Fruit fly (Drosophila melanogaster) whole organism, embryonic: ENCODE data around the gene CG34305.

ENCODE experiments used
- Abd-B ChIP-seq: fragments of 200-800 bp; sonication (Bioruptor generic); optimal IDR thresholded peaks from 2 replicates; lab custom pipeline; 2018; ENCODE audit warnings: missing biosample characterization, mild to moderate bottlenecking, missing genetic modification characterization, moderate library complexity
- Ada2b ChIP-seq: fragments of 200-800 bp; sonication (Bioruptor generic); IDR thresholded peaks from 2 replicates; pipeline ENCODE4 v1.3.6; 2022; ENCODE audit warnings: missing biosample characterization, missing genetic modification characterization
- Atf6 ChIP-seq: fragments of 200-800 bp; sonication (Bioruptor generic); IDR thresholded peaks from 2 replicates; pipeline ENCODE4 v1.3.6; 2022; ENCODE audit warnings: missing biosample characterization, missing genetic modification characterization
- CG10462 ChIP-seq: fragments of 200-800 bp; sonication (Bioruptor generic); optimal IDR thresholded peaks from 2 replicates; lab custom pipeline; 2016; ENCODE audit warnings: missing biosample characterization, missing genetic modification characterization
- CG10543 ChIP-seq: fragments of 200-800 bp; sonication (Bioruptor generic); optimal IDR thresholded peaks from 3 replicates; lab custom pipeline; 2017; ENCODE audit warnings: missing biosample characterization, mild to moderate bottlenecking, missing genetic modification characterization, moderate library complexity
- CG11504 ChIP-seq: fragments of 200-800 bp; sonication (Bioruptor generic); optimal IDR thresholded peaks from 3 replicates; lab custom pipeline; 2019; ENCODE audit warnings: missing biosample characterization, mild to moderate bottlenecking, missing genetic modification characterization, moderate library complexity
- CG12236 ChIP-seq: fragments of 200-800 bp; sonication (Bioruptor generic); optimal IDR thresholded peaks from 2 replicates; lab custom pipeline; 2016; ENCODE audit warnings: missing biosample characterization, missing genetic modification characterization
- CG12744 ChIP-seq: fragments of 200-800 bp; sonication (Bioruptor generic); optimal IDR thresholded peaks from 2 replicates; lab custom pipeline; 2016; ENCODE audit warnings: missing biosample characterization, missing genetic modification characterization
- CG13123 ChIP-seq: fragments of 200-800 bp; sonication (Bioruptor generic); optimal IDR thresholded peaks from 2 replicates; lab custom pipeline; 2016; ENCODE audit warnings: missing biosample characterization, missing genetic modification characterization
- CG13296 ChIP-seq: fragments of 200-800 bp; sonication (Bioruptor generic); optimal IDR thresholded peaks from 3 replicates; lab custom pipeline; 2018; ENCODE audit warnings: missing biosample characterization, mild to moderate bottlenecking, missing genetic modification characterization
- CG13624 ChIP-seq: fragments of 200-800 bp; sonication (Bioruptor generic); optimal IDR thresholded peaks from 2 replicates; lab custom pipeline; 2016; ENCODE audit warnings: missing biosample characterization, missing genetic modification characterization
- CG13894 ChIP-seq: fragments of 200-800 bp; sonication (Bioruptor generic); optimal IDR thresholded peaks from 3 replicates; lab custom pipeline; 2018; ENCODE audit warnings: missing biosample characterization, mild to moderate bottlenecking, missing genetic modification characterization, moderate library complexity
- CG18599 ChIP-seq: fragments of 200-800 bp; sonication (Bioruptor generic); optimal IDR thresholded peaks from 3 replicates; lab custom pipeline; 2017; ENCODE audit warnings: missing biosample characterization, missing genetic modification characterization, mild to moderate bottlenecking, moderate library complexity, missing genetic modification reagents
- CG18764 ChIP-seq: fragments of 200-800 bp; sonication (Bioruptor generic); optimal IDR thresholded peaks from 3 replicates; lab custom pipeline; 2016; ENCODE audit warnings: missing biosample characterization, missing genetic modification characterization
- CG2678 ChIP-seq: fragments of 200-800 bp; sonication (Bioruptor generic); optimal IDR thresholded peaks from 3 replicates; lab custom pipeline; 2019; ENCODE audit warnings: missing biosample characterization, mild to moderate bottlenecking, missing genetic modification characterization, moderate library complexity
- CG2875 ChIP-seq: fragments of 200-800 bp; sonication (Bioruptor generic); optimal IDR thresholded peaks from 2 replicates; lab custom pipeline; 2017; ENCODE audit warnings: missing biosample characterization, mild to moderate bottlenecking, missing genetic modification characterization, missing genetic modification reagents
- CG32767 ChIP-seq: fragments of 200-800 bp; sonication (Bioruptor generic); IDR thresholded peaks from 2 replicates; pipeline ENCODE4 v1.3.6; 2022; ENCODE audit warnings: missing biosample characterization, missing genetic modification characterization
- CG6175 ChIP-seq: fragments of 200-800 bp; sonication (Bioruptor generic); IDR thresholded peaks from 3 replicates; pipeline ENCODE4 v1.3.6; 2022; ENCODE audit warnings: missing biosample characterization, missing genetic modification characterization
- CG6654 ChIP-seq: fragments of 200-800 bp; sonication (Bioruptor generic); optimal IDR thresholded peaks from 2 replicates; lab custom pipeline; 2017; ENCODE audit warnings: missing biosample characterization, mild to moderate bottlenecking, missing genetic modification characterization
- CG7357 ChIP-seq: fragments of 200-800 bp; sonication (Bioruptor generic); IDR thresholded peaks from 3 replicates; pipeline ENCODE4 v1.3.6; 2022; ENCODE audit warnings: missing biosample characterization, missing genetic modification characterization
- CG8924 ChIP-seq: fragments of 200-800 bp; optimal IDR thresholded peaks from 3 replicates; lab custom pipeline; 2019; ENCODE audit warnings: missing biosample characterization, mild to moderate bottlenecking, missing genetic modification characterization, moderate library complexity
- CG9215 ChIP-seq: fragments of 200-800 bp; sonication (Bioruptor generic); IDR thresholded peaks from 2 replicates; pipeline ENCODE4 v1.3.6; 2022; ENCODE audit warnings: missing biosample characterization, missing genetic modification characterization
- CG9876 ChIP-seq: fragments of 200-800 bp; sonication (Bioruptor generic); optimal IDR thresholded peaks from 2 replicates; lab custom pipeline; 2016; ENCODE audit warnings: missing biosample characterization, missing genetic modification characterization
- ERR ChIP-seq: fragments of 200-800 bp; sonication (Bioruptor generic); optimal IDR thresholded peaks from 2 replicates; lab custom pipeline; 2016; ENCODE audit warnings: missing biosample characterization, missing genetic modification characterization
- Hand ChIP-seq: fragments of 200-800 bp; sonication (Bioruptor generic); optimal IDR thresholded peaks from 2 replicates; lab custom pipeline; 2017; ENCODE audit warnings: mild to moderate bottlenecking, missing biosample characterization, missing genetic modification reagents, missing genetic modification characterization
- Hr78 ChIP-seq, 2 experiments: fragments of 200-800 bp in 1 of 2; fragments of >200 bp in 1 of 2; sonication (Bioruptor generic) in 1 of 2; optimal IDR thresholded peaks; 2 replicates each; lab custom pipeline; 2017 to 2019; ENCODE audit warnings: missing biosample characterization in 2 of 2, missing genetic modification characterization in 2 of 2, mild to moderate bottlenecking in 1 of 2, moderate library complexity in 1 of 2
- Lim3 ChIP-seq: fragments of 200-800 bp; sonication (Bioruptor generic); IDR thresholded peaks from 2 replicates; pipeline ENCODE4 v1.3.6; 2022; ENCODE audit warnings: missing biosample characterization, missing genetic modification characterization
- MBD-R2 ChIP-seq: fragments of 200-800 bp; sonication (Bioruptor generic); IDR thresholded peaks from 2 replicates; pipeline ENCODE4 v1.3.6; 2022; ENCODE audit warnings: missing biosample characterization, missing genetic modification characterization
- MTF-1 ChIP-seq: fragments of 200-800 bp; sonication (Bioruptor generic); optimal IDR thresholded peaks from 2 replicates; lab custom pipeline; 2018; ENCODE audit warnings: missing biosample characterization, mild to moderate bottlenecking, missing genetic modification characterization, borderline replicate concordance
- Mad ChIP-seq: fragments of 200-800 bp; sonication (Bioruptor generic); optimal IDR thresholded peaks from 2 replicates; lab custom pipeline; 2016; ENCODE audit warnings: missing biosample characterization, missing genetic modification characterization
- Six4 ChIP-seq: fragments of 200-800 bp; sonication (Bioruptor generic); optimal IDR thresholded peaks from 2 replicates; lab custom pipeline; 2016; ENCODE audit warnings: missing biosample characterization, missing genetic modification characterization
- YL-1 ChIP-seq: fragments of 200-800 bp; sonication (Bioruptor generic); optimal IDR thresholded peaks from 3 replicates; lab custom pipeline; 2017; ENCODE audit warnings: missing biosample characterization, mild to moderate bottlenecking, missing genetic modification characterization
- aop ChIP-seq: fragments of 200-800 bp; sonication (Bioruptor generic); IDR thresholded peaks from 2 replicates; pipeline ENCODE4 v1.3.6; 2022; ENCODE audit warnings: missing biosample characterization, missing genetic modification characterization
- bbx ChIP-seq: fragments of 200-800 bp; sonication (Bioruptor generic); IDR thresholded peaks from 2 replicates; pipeline ENCODE4 v1.3.6; 2022; ENCODE audit warnings: missing biosample characterization, missing genetic modification characterization; ENCODE audit not compliant: partially characterized antibody
- disco-r ChIP-seq: fragments of 200-800 bp; sonication (Bioruptor generic); optimal IDR thresholded peaks from 2 replicates; lab custom pipeline; 2016; ENCODE audit warnings: missing biosample characterization, missing genetic modification characterization
- gt ChIP-seq: fragments of 200-800 bp; sonication (Bioruptor generic); IDR thresholded peaks from 2 replicates; pipeline ENCODE4 v1.3.6; 2022; ENCODE audit warnings: missing biosample characterization, missing genetic modification characterization
- kay ChIP-seq: fragments of 200-800 bp; sonication (Bioruptor generic); optimal IDR thresholded peaks from 2 replicates; lab custom pipeline; 2016; ENCODE audit warnings: missing biosample characterization, missing genetic modification characterization
- org-1 ChIP-seq: fragments of 200-800 bp; sonication (Bioruptor generic); optimal IDR thresholded peaks from 2 replicates; lab custom pipeline; 2017; ENCODE audit warnings: missing biosample characterization, missing genetic modification characterization
- p53 ChIP-seq: fragments of 200-800 bp; sonication (Bioruptor generic); optimal IDR thresholded peaks from 2 replicates; lab custom pipeline; 2016; ENCODE audit warnings: missing biosample characterization, missing genetic modification characterization
- peb ChIP-seq: fragments of 200-800 bp; sonication (Bioruptor generic); IDR thresholded peaks from 2 replicates; pipeline ENCODE4 v1.3.6; 2022; ENCODE audit warnings: missing biosample characterization, missing genetic modification characterization
- pho ChIP-seq: fragments of 200-800 bp; sonication (Bioruptor generic); optimal IDR thresholded peaks from 2 replicates; lab custom pipeline; 2016; ENCODE audit warnings: missing biosample characterization, missing genetic modification characterization
- phol ChIP-seq: fragments of 200-800 bp; sonication (Bioruptor generic); optimal IDR thresholded peaks from 3 replicates; lab custom pipeline; 2018; ENCODE audit warnings: missing biosample characterization, mild to moderate bottlenecking, missing genetic modification characterization, moderate library complexity
- slou ChIP-seq: fragments of 200-800 bp; sonication (Bioruptor generic); optimal IDR thresholded peaks from 3 replicates; lab custom pipeline; 2016; ENCODE audit warnings: missing biosample characterization, missing genetic modification characterization
- ssp ChIP-seq: fragments of 200-800 bp; sonication (Bioruptor generic); IDR thresholded peaks from 2 replicates; pipeline ENCODE4 v1.3.6; 2022; ENCODE audit warnings: missing biosample characterization, missing genetic modification characterization
- stwl ChIP-seq: fragments of 200-800 bp; sonication (Bioruptor generic); optimal IDR thresholded peaks from 3 replicates; lab custom pipeline; 2018; ENCODE audit warnings: missing biosample characterization, mild to moderate bottlenecking, missing genetic modification characterization, moderate library complexity
- trem ChIP-seq: fragments of 200-800 bp; optimal IDR thresholded peaks from 3 replicates; lab custom pipeline; 2019; ENCODE audit warnings: missing biosample characterization, mild to moderate bottlenecking, missing genetic modification characterization, moderate library complexity
- vnd ChIP-seq: fragments of 200-800 bp; sonication (Bioruptor generic); IDR thresholded peaks from 3 replicates; pipeline ENCODE4 v1.3.6; 2022; ENCODE audit warnings: missing biosample characterization, missing genetic modification characterization; ENCODE audit not compliant: partially characterized antibody
- wek ChIP-seq: fragments of 200-800 bp; sonication (Bioruptor generic); optimal IDR thresholded peaks from 3 replicates; lab custom pipeline; 2018; ENCODE audit warnings: missing biosample characterization, mild to moderate bottlenecking, missing genetic modification characterization, moderate library complexity
- zen2 ChIP-seq: fragments of 200-800 bp; sonication (Bioruptor generic); IDR thresholded peaks from 3 replicates; pipeline ENCODE4 v1.3.6; 2022; ENCODE audit warnings: missing biosample characterization, missing genetic modification characterization; ENCODE audit not compliant: partially characterized antibody

CG34305 gene

dm6 chr3R:4281119-4281861 lies 38.3 kb upstream of the CG34305 start (continued):
- TF ChIP-seq CG18599 (GFP tag; lab: Kevin White, UChicago) (peak; percentile 32), CG13894 (tag; lab: Kevin White, UChicago) (peak; percentile 58), Six4 (no peak), YL-1 (GFP tag; lab: Kevin White, UChicago) (no peak), slou (no peak), phol (tag; lab: Kevin White, UChicago) (no peak), Lim3 (no peak), CG11504 (tag; lab: Kevin White, UChicago) (no peak), CG12744 (GFP tag; lab: Kevin White, UChicago) (peak; percentile 18), Ada2b (GFP tag; lab: Robert Waterston, UW) (no peak), CG10462 (GFP tag; lab: Kevin White, UChicago) (no peak), CG13123 (no peak), CG18764 (no peak), CG6654 (GFP tag; lab: Kevin White, UChicago) (no peak), Hr78 (GFP tag; optimal IDR thresholded peaks at IDR 0.05; lab: Kevin White, UChicago) (no peak), p53 (no peak), disco-r (GFP tag; lab: Kevin White, UChicago) (no peak), CG32767 (GFP tag; lab: Robert Waterston, UW) (no peak), MBD-R2 (GFP tag; lab: Robert Waterston, UW) (no peak), CG2678 (no peak), aop (GFP tag; lab: Robert Waterston, UW) (no peak), stwl (tag; lab: Kevin White, UChicago) (no peak), CG9215 (GFP tag; lab: Robert Waterston, UW) (0 out of 2 replicates have a peak, but pooled peaks have one; percentile 4), CG2875 (no peak), trem (tag; lab: Kevin White, UChicago) (no peak), ssp (GFP tag; lab: Robert Waterston, UW) (no peak), ERR (GFP tag; lab: Kevin White, UChicago) (peak; percentile 25), CG12236 (GFP tag; lab: Kevin White, UChicago) (no peak), kay (no peak), CG10543 (GFP tag; lab: Kevin White, UChicago) (peak; percentile 9), Atf6 (GFP tag; lab: Robert Waterston, UW) (no peak), Mad (GFP tag; lab: Kevin White, UChicago) (no peak), CG8924 (no peak), pho (no peak), MTF-1 (GFP tag; lab: Kevin White, UChicago) (no peak), Hand (GFP tag; lab: Kevin White, UChicago) (no peak), vnd (GFP tag; lab: Robert Waterston, UW) (no peak), bbx (peak; percentile 16; the same call in 1 of the 2 replicates), CG13296 (no peak), peb (no peak), org-1 (no peak), Abd-B (GFP tag; lab: Kevin White, UChicago) (no peak), wek (GFP tag; lab: Kevin White, UChicago) (no peak), gt (GFP tag; lab: Robert Waterston, UW) (no peak), CG6175 (GFP tag; lab: Robert Waterston, UW) (0 out of 3 replicates have a peak, but pooled peaks have one; percentile 32), CG13624 (GFP tag; lab: Kevin White, UChicago) (no peak), zen2 (GFP tag; lab: Robert Waterston, UW) (0 out of 3 replicates have a peak, but pooled peaks have one; percentile 31), CG9876 (no peak), CG7357 (GFP tag; lab: Robert Waterston, UW) (no peak)
